Worm (Caenorhabditis elegans) whole organism, L1 larva: Measurements from ENCODE around the gene H20J04.6.

ENCODE experiments used
- C16A3.4 ChIP-seq: fragments of 150-350 bp; optimal IDR thresholded peaks from 2 replicates; lab custom pipeline; 2014; ENCODE audit warnings: missing biosample characterization, missing genetic modification characterization
- F16B12.6 ChIP-seq: fragments of 150-350 bp; optimal IDR thresholded peaks from 2 replicates; lab custom pipeline; 2014; ENCODE audit warnings: missing biosample characterization, missing genetic modification characterization
- ceh-82 ChIP-seq, 3 experiments: fragments of 150-350 bp in 1 of 3; sonication (generic microtip) in 2 of 3; optimal IDR thresholded peaks; 2 replicates each; lab custom pipeline; 2014 to 2017; ENCODE audit warnings: missing biosample characterization in 3 of 3, missing genetic modification characterization in 3 of 3
- dpl-1 ChIP-seq, 3 experiments: fragments of 150-350 bp in 2 of 3; sonication (generic microtip) in 1 of 3; optimal IDR thresholded peaks; 2 replicates each; lab custom pipeline; 2014 to 2017; ENCODE audit warnings: missing biosample characterization in 3 of 3, missing genetic modification characterization in 3 of 3, missing genetic modification reagents in 3 of 3
- dsc-1 ChIP-seq: sonication (generic microtip); optimal IDR thresholded peaks from 2 replicates; lab custom pipeline; 2016; ENCODE audit warnings: mild to moderate bottlenecking, missing genetic modification characterization, missing compliant biosample characterization
- efl-1 ChIP-seq, 4 experiments: fragments of 150-350 bp; optimal IDR thresholded peaks in 3 of 4; peaks in 1 of 4; 1 replicate in 1 of 4; 2 replicates in 3 of 4; lab custom pipeline; 2014; ENCODE audit warnings: missing biosample characterization in 2 of 4, missing genetic modification characterization in 2 of 4, missing genetic modification reagents in 2 of 4
- egl-13 ChIP-seq: sonication (generic microtip); optimal IDR thresholded peaks from 2 replicates; lab custom pipeline; 2016; ENCODE audit warnings: missing genotype, missing genetic modification reagents, missing genetic modification characterization, missing compliant biosample characterization
- elt-3 ChIP-seq, 6 experiments: fragments of 150-350 bp in 1 of 6; sonication (generic microtip); optimal IDR thresholded peaks; 2 replicates each; lab custom pipeline; 2017 to 2018; ENCODE audit warnings: missing biosample characterization in 6 of 6, missing genetic modification characterization in 6 of 6, inconsistent platforms in 1 of 6
- lsy-2 ChIP-seq, 2 experiments: fragments of 150-350 bp; optimal IDR thresholded peaks; 2 replicates each; lab custom pipeline; 2014; ENCODE audit warnings: missing biosample characterization in 2 of 2, missing genetic modification characterization in 2 of 2
- mab-9 ChIP-seq: fragments of 200-800 bp; sonication (Bioruptor generic); IDR thresholded peaks from 2 replicates; pipeline ENCODE4 v1.3.6; 2022; ENCODE audit warnings: missing genetic modification reagents, missing genetic modification characterization, missing compliant biosample characterization
- mdl-1 ChIP-seq, 2 experiments: fragments of 150-350 bp; optimal IDR thresholded peaks; 2 replicates each; lab custom pipeline; 2014 to 2017; ENCODE audit warnings: missing biosample characterization in 2 of 2, missing genetic modification characterization in 2 of 2, inconsistent platforms in 1 of 2
- mef-2 ChIP-seq: fragments of 150-350 bp; optimal IDR thresholded peaks from 2 replicates; lab custom pipeline; 2014; ENCODE audit warnings: missing biosample characterization, missing genetic modification characterization
- nhr-11 ChIP-seq: fragments of 150-350 bp; optimal IDR thresholded peaks from 2 replicates; lab custom pipeline; 2014; ENCODE audit warnings: missing biosample characterization, missing genetic modification characterization
- nhr-12 ChIP-seq: sonication (generic microtip); optimal IDR thresholded peaks from 2 replicates; lab custom pipeline; 2017; ENCODE audit warnings: missing biosample characterization, missing genetic modification characterization
- nhr-20 ChIP-seq: sonication (generic microtip); optimal IDR thresholded peaks from 2 replicates; lab custom pipeline; 2016; ENCODE audit warnings: mild to moderate bottlenecking, missing genetic modification characterization, missing compliant biosample characterization
- nhr-47 ChIP-seq: sonication (generic microtip); optimal IDR thresholded peaks from 2 replicates; lab custom pipeline; 2016; ENCODE audit warnings: mild to moderate bottlenecking, missing genetic modification characterization, moderate library complexity, missing compliant biosample characterization
- nhr-84 ChIP-seq: sonication (generic microtip); optimal IDR thresholded peaks from 2 replicates; lab custom pipeline; 2017; ENCODE audit warnings: missing biosample characterization, missing genetic modification characterization
- pax-3 ChIP-seq: fragments of 200-800 bp; sonication (Bioruptor generic); optimal IDR thresholded peaks from 2 replicates; lab custom pipeline; 2018; ENCODE audit warnings: mild to moderate bottlenecking, missing genetic modification characterization, moderate library complexity, missing compliant biosample characterization
- pqm-1 ChIP-seq: sonication (generic microtip); optimal IDR thresholded peaks from 3 replicates; lab custom pipeline; 2017; ENCODE audit warnings: missing biosample characterization, missing genetic modification characterization
- rnt-1 ChIP-seq: sonication (generic microtip); optimal IDR thresholded peaks from 2 replicates; lab custom pipeline; 2016; ENCODE audit warnings: mild to moderate bottlenecking, missing genetic modification characterization, moderate library complexity, missing compliant biosample characterization
- snu-23 ChIP-seq: sonication (generic microtip); optimal IDR thresholded peaks from 2 replicates; lab custom pipeline; 2016; ENCODE audit warnings: missing genetic modification characterization, missing compliant biosample characterization
- unc-30 ChIP-seq: sonication (generic microtip); optimal IDR thresholded peaks from 2 replicates; lab custom pipeline; 2017; ENCODE audit warnings: missing biosample characterization, missing genetic modification characterization
- unc-62 ChIP-seq: fragments of 150-350 bp; optimal IDR thresholded peaks from 2 replicates; lab custom pipeline; 2014; ENCODE audit warnings: missing biosample characterization, missing genetic modification reagents, missing genetic modification characterization
- unc-86 ChIP-seq: sonication (generic microtip); optimal IDR thresholded peaks from 2 replicates; lab custom pipeline; 2016; ENCODE audit warnings: missing genetic modification characterization, missing compliant biosample characterization
- vab-15 ChIP-seq: sonication (generic microtip); optimal IDR thresholded peaks from 2 replicates; lab custom pipeline; 2017; ENCODE audit warnings: missing genotype, mild to moderate bottlenecking, missing genetic modification characterization, missing compliant biosample characterization
- xbp-1 ChIP-seq: sonication (generic microtip); optimal IDR thresholded peaks from 2 replicates; lab custom pipeline; 2016; ENCODE audit warnings: missing genetic modification characterization, missing compliant biosample characterization
- zag-1 ChIP-seq: fragments of 150-350 bp; optimal IDR thresholded peaks from 2 replicates; lab custom pipeline; 2014; ENCODE audit warnings: missing biosample characterization, missing genetic modification characterization
- zip-4 ChIP-seq: fragments of 200-800 bp; sonication (Bioruptor generic); optimal IDR thresholded peaks from 2 replicates; lab custom pipeline; 2018; ENCODE audit warnings: mild to moderate bottlenecking, missing genetic modification characterization, moderate library complexity, missing compliant biosample characterization
- ztf-4 ChIP-seq: fragments of 150-350 bp; optimal IDR thresholded peaks from 2 replicates; lab custom pipeline; 2014; ENCODE audit warnings: missing biosample characterization, missing genetic modification characterization

H20J04.6 gene

ce11 chrII:4320455-4320854 is 2.6 kb upstream of the H20J04.6 start, which contains the start of gene Y52E8A.2:
TSS of gene Y52E8A.2 (plus strand) at chrII:4320836.
- no peak for TF ChIP-seq pqm-1 (tag; lab: Kevin White, UChicago)
- no peak for TF ChIP-seq efl-1 (optimal IDR thresholded peaks at IDR 0.05; lab: Kevin White, UChicago)
- peak in 1 of 2 experiments; percentile 32 for TF ChIP-seq efl-1 (GFP tag; optimal IDR thresholded peaks at IDR 0.05 in 1 of 2; lab: Kevin White, UChicago)

DNA sequence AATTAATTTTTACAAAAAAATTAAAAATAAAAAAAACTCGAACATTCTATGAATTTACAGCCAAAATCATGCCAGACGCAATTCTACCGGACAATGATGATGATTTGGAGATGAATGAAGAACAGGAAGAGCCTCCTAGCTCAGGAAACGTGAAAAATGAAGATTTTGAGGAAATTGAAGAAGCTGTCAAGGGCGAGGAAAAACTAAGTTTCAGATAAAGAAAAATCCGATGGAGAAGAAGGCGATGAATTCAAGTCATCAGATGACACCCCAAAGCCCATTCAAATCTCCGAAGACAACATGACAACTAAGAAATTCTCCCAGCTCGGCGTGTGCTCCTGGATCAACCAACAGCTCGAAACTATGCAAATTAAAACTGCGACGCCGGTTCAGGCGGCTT is 1.3 kb upstream of the H20J04.6 start, which contains the start of gene Y52E8A.1:
Y52E8A.1 (plus strand) TSS at position 301 of the 400 bp plus-strand sequence.
- TF ChIP-seq nhr-47 (tag; lab: Kevin White, UChicago) = no peak

DNA sequence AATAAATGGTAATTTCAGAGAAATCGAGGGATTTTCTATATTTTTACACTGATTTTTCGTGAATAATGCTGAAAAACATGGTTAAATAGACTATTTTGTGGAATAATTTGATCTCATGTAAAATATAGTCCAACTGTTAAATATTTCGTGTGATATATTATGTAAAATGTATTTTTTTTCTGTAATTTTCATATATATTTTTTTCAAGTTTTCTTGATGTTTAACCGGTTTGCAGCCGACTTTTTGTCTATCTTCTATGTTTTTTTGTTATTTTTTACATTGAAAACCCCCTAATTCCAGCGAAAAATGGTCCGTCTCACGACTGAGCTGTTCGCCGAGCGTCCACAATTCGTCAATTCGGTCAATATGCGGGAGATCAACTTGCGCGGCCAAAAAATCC is 1.0 kb downstream of the H20J04.6 start, which contains the start of gene mog-2:
mog-2 (plus strand) TSS at position 301 of the 400 bp plus-strand sequence.
- TF ChIP-seq efl-1 (optimal IDR thresholded peaks at IDR 0.05; lab: Kevin White, UChicago) (no peak), efl-1 (GFP tag; optimal IDR thresholded peaks at IDR 0.05 in 1 of 2; lab: Kevin White, UChicago) (peak in 1 of 2 experiments; percentile 21), mdl-1 (tag; optimal IDR thresholded peaks at IDR 0.05; lab: Kevin White, UChicago) (no peak), mef-2 (tag; lab: Kevin White, UChicago) (no peak)

- TF ChIP-seq ztf-4 (no peak), xbp-1 (tag; lab: Kevin White, UChicago) (no peak), mdl-1 (tag; optimal IDR thresholded peaks at IDR 0.05; lab: Kevin White, UChicago) (no peak), nhr-84 (tag; lab: Kevin White, UChicago) (no peak), F16B12.6 (tag; lab: Kevin White, UChicago) (no peak), elt-3 (tag; optimal IDR thresholded peaks at IDR 0.05; lab: Kevin White, UChicago) (no peak)
- TF ChIP-seq, all 84 proteins: peak for 0
Observed at ce11 chrII:4326420-4326819, 3.4 kb downstream of the H20J04.6 start, which contains the start of gene pfd-2. TSS of gene pfd-2 (plus strand) at chrII:4326720.

DNA sequence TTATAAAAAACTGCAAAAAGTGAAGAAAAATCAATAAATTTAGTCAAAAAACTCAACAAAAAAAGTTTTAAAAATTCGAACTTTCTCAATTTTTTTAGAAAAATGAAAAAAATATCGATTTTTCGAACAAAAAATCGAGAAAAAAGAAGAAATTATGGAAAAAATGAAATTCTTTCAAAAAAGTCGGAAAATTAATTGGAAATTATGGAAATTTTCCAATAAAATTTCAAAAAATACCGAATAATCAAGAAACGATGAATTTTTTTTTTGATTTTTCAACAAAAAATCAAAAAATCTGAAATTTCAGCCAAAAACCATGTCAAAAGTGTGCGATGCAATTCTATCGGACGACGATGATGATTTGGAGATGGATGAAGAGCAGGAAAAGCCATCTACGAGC is 5.7 kb downstream of the H20J04.6 start, which contains the start of gene H20J04.4:
H20J04.4 (plus strand) TSS at position 301 of the 400 bp plus-strand sequence.
- no peak for TF ChIP-seq ztf-4
- TF ChIP-seq rnt-1 (tag; lab: Kevin White, UChicago) = no peak
- no peak for TF ChIP-seq pqm-1 (tag; lab: Kevin White, UChicago)
- no peak for TF ChIP-seq lsy-2 (tag; optimal IDR thresholded peaks at IDR 0.05; lab: Kevin White, UChicago)
- TF ChIP-seq dsc-1 (tag; lab: Kevin White, UChicago) = no peak
- no peak for TF ChIP-seq unc-30 (tag; lab: Kevin White, UChicago)
- no peak for TF ChIP-seq nhr-12 (tag; lab: Kevin White, UChicago)
- TF ChIP-seq vab-15 (tag; lab: Kevin White, UChicago) = no peak
- TF ChIP-seq egl-13 (tag; lab: Kevin White, UChicago) = no peak
- TF ChIP-seq nhr-11 (tag; lab: Kevin White, UChicago) = no peak
- no peak for TF ChIP-seq dpl-1 (GFP tag; optimal IDR thresholded peaks at IDR 0.05; lab: Kevin White, UChicago)
- TF ChIP-seq zag-1 (tag; lab: Kevin White, UChicago) = no peak
- TF ChIP-seq unc-86 = no peak
- TF ChIP-seq mab-9 = no peak
- no peak for TF ChIP-seq F16B12.6 (tag; lab: Kevin White, UChicago)
- no peak for TF ChIP-seq ceh-82 (tag; optimal IDR thresholded peaks at IDR 0.05; lab: Kevin White, UChicago)
- TF ChIP-seq unc-62 (GFP tag; lab: Kevin White, UChicago) = no peak
- no peak for TF ChIP-seq zip-4 (GFP tag; lab: Kevin White, UChicago)
- no peak for TF ChIP-seq nhr-20 (tag; lab: Kevin White, UChicago)

- TF ChIP-seq pax-3 (tag; lab: Kevin White, UChicago) (no peak), snu-23 (GFP tag; lab: Kevin White, UChicago) (no peak), C16A3.4 (tag; lab: Kevin White, UChicago) (no peak)
- TF ChIP-seq, all 84 proteins: peak for 0
Observed at ce11 chrII:4334448-4334847, 11.4 kb downstream of the H20J04.6 start, which contains the start of gene madf-3. TSS of gene madf-3 (plus strand) at chrII:4334748.
